Worm (Caenorhabditis elegans) whole organism, L3 larva: ENCODE results near the gene clec-153.

Experiments used
- ama-1 ChIP-seq: fragments of 150-350 bp; optimal IDR thresholded peaks from 2 replicates; lab custom pipeline; 2018
- nhr-237 ChIP-seq: fragments of 150-350 bp; optimal IDR thresholded peaks from 2 replicates; lab custom pipeline; 2014; ENCODE audit warnings: missing biosample characterization, missing genetic modification characterization
- nhr-28 ChIP-seq: fragments of 150-350 bp; optimal IDR thresholded peaks from 2 replicates; lab custom pipeline; 2014; ENCODE audit warnings: missing biosample characterization, missing genetic modification characterization
- nhr-76 ChIP-seq: fragments of 150-350 bp; sonication (generic microtip); optimal IDR thresholded peaks from 5 replicates; lab custom pipeline; 2014; ENCODE audit warnings: missing biosample characterization, missing genetic modification characterization
- pha-4 ChIP-seq: fragments of 150-350 bp; optimal IDR thresholded peaks from 2 replicates; lab custom pipeline; 2014; ENCODE audit warnings: missing biosample characterization, missing genetic modification reagents, missing genetic modification characterization
- skn-1 ChIP-seq: fragments of 150-350 bp; optimal IDR thresholded peaks from 2 replicates; lab custom pipeline; 2014; ENCODE audit warnings: missing biosample characterization, missing genetic modification characterization

ce11 chrIII:4647878-4648277, 12.8 kb downstream of the clec-153 start, which contains the start of gene T23F11.6:
- TF ChIP-seq nhr-237 (tag; lab: Kevin White, UChicago) (no peak), nhr-28 (no peak), ama-1 (lab: Kevin White, UChicago) (no peak), skn-1 (tag; lab: Kevin White, UChicago) (no peak), pha-4 (tag; lab: Kevin White, UChicago) (no peak), nhr-76 (tag; lab: Kevin White, UChicago) (no peak)
